Worm (Caenorhabditis elegans) whole organism, L2 larva: ENCODE measurements around the gene Y54E2A.10.

Experiments
- C34F6.9 ChIP-seq: fragments of 150-350 bp; optimal IDR thresholded peaks from 2 replicates; lab custom pipeline; 2014; ENCODE audit warnings: missing biosample characterization, missing genetic modification characterization
- F13H6.1 ChIP-seq: sonication (generic microtip); optimal IDR thresholded peaks from 2 replicates; lab custom pipeline; 2016; ENCODE audit warnings: missing genetic modification characterization, missing compliant biosample characterization
- ama-1 ChIP-seq: fragments of 150-350 bp; optimal IDR thresholded peaks from 2 replicates; lab custom pipeline; 2018; ENCODE audit warnings: inconsistent platforms
- ceh-82 ChIP-seq: fragments of 150-350 bp; optimal IDR thresholded peaks from 2 replicates; lab custom pipeline; 2014; ENCODE audit warnings: missing biosample characterization, missing genetic modification characterization
- fos-1 ChIP-seq: fragments of 150-350 bp; optimal IDR thresholded peaks from 2 replicates; lab custom pipeline; 2014; ENCODE audit warnings: missing biosample characterization, missing genetic modification characterization
- lin-11 ChIP-seq: fragments of 150-350 bp; sonication (generic microtip); optimal IDR thresholded peaks from 2 replicates; lab custom pipeline; 2014; ENCODE audit warnings: missing biosample characterization, missing genetic modification characterization, inconsistent platforms, mixed read lengths
- lsy-2 ChIP-seq, 2 experiments: fragments of 150-350 bp in 1 of 2; sonication (generic microtip) in 1 of 2; optimal IDR thresholded peaks; 2 replicates each; lab custom pipeline; 2014 to 2017; ENCODE audit warnings: missing biosample characterization in 2 of 2, missing genetic modification characterization in 2 of 2
- mdl-1 ChIP-seq, 2 experiments: fragments of 150-350 bp in 1 of 2; sonication (generic microtip) in 1 of 2; optimal IDR thresholded peaks; 2 replicates each; lab custom pipeline; 2017; ENCODE audit warnings: missing biosample characterization in 2 of 2, missing genetic modification characterization in 2 of 2
- nhr-129 ChIP-seq: fragments of 150-350 bp; optimal IDR thresholded peaks from 2 replicates; lab custom pipeline; 2014; ENCODE audit warnings: missing biosample characterization, missing genetic modification characterization
- nhr-21 ChIP-seq: fragments of 150-350 bp; optimal IDR thresholded peaks from 2 replicates; lab custom pipeline; 2014; ENCODE audit warnings: missing biosample characterization, missing genetic modification characterization
- nhr-23 ChIP-seq: fragments of 150-350 bp; optimal IDR thresholded peaks from 2 replicates; lab custom pipeline; 2014; ENCODE audit warnings: missing biosample characterization, missing genetic modification reagents, missing genetic modification characterization
- nhr-237 ChIP-seq: fragments of 150-350 bp; optimal IDR thresholded peaks from 2 replicates; lab custom pipeline; 2014; ENCODE audit warnings: missing biosample characterization, missing genetic modification characterization
- nhr-25 ChIP-seq: fragments of 150-350 bp; sonication (generic microtip); optimal IDR thresholded peaks from 3 replicates; lab custom pipeline; 2014; ENCODE audit warnings: missing biosample characterization, missing genetic modification characterization
- nhr-6 ChIP-seq: fragments of 150-350 bp; optimal IDR thresholded peaks from 2 replicates; lab custom pipeline; 2014; ENCODE audit warnings: missing biosample characterization, missing genetic modification characterization
- sma-3 ChIP-seq: sonication (generic microtip); optimal IDR thresholded peaks from 2 replicates; lab custom pipeline; 2016; ENCODE audit warnings: missing genetic modification reagents, missing genetic modification characterization, missing compliant biosample characterization
- sma-9 ChIP-seq, 2 experiments: fragments of 150-350 bp in 1 of 2; sonication (generic microtip) in 1 of 2; optimal IDR thresholded peaks; 2 replicates each; lab custom pipeline; 2014 to 2016; ENCODE audit warnings: missing genetic modification characterization in 2 of 2, mild to moderate bottlenecking in 1 of 2, missing biosample characterization in 1 of 2, missing compliant biosample characterization in 1 of 2, missing genetic modification reagents in 1 of 2, moderate library complexity in 1 of 2
- snpc-4 ChIP-seq: fragments of 150-350 bp; optimal IDR thresholded peaks from 2 replicates; lab custom pipeline; 2014; ENCODE audit warnings: missing biosample characterization, missing genetic modification characterization
- unc-39 ChIP-seq: fragments of 150-350 bp; optimal IDR thresholded peaks from 2 replicates; lab custom pipeline; 2014; ENCODE audit warnings: missing biosample characterization, missing genetic modification characterization
- unc-62 ChIP-seq: fragments of 150-350 bp; optimal IDR thresholded peaks from 2 replicates; lab custom pipeline; 2014; ENCODE audit warnings: missing biosample characterization, missing genetic modification reagents, missing genetic modification characterization

Y54E2A.10 gene

ce11 chrII:14825413-14825812, 34.6 kb downstream of the Y54E2A.10 start:
- TF ChIP-seq sma-9 (GFP tag; optimal IDR thresholded peaks at IDR 0.05; lab: Kevin White, UChicago) (peak; percentile 36), sma-9 (tag; optimal IDR thresholded peaks at IDR 0.05; lab: Kevin White, UChicago) (no peak), nhr-6 (tag; lab: Kevin White, UChicago) (no peak), unc-62 (GFP tag; lab: Kevin White, UChicago) (no peak), nhr-21 (tag; lab: Kevin White, UChicago) (peak; percentile 68), fos-1 (tag; lab: Kevin White, UChicago) (peak; percentile 1), sma-3 (GFP tag; lab: Kevin White, UChicago) (no peak)
- TF ChIP-seq, all 48 proteins: peak for 3

- no peak for TF ChIP-seq ceh-82
- no peak for TF ChIP-seq nhr-129 (tag; lab: Kevin White, UChicago)
- no peak for TF ChIP-seq sma-9 (GFP tag; optimal IDR thresholded peaks at IDR 0.05; lab: Kevin White, UChicago)
- TF ChIP-seq sma-9 (tag; optimal IDR thresholded peaks at IDR 0.05; lab: Kevin White, UChicago), result no peak
- no peak for TF ChIP-seq mdl-1 (tag; optimal IDR thresholded peaks at IDR 0.05; lab: Kevin White, UChicago)
- no peak for TF ChIP-seq ama-1 (lab: Kevin White, UChicago)
- TF ChIP-seq, all 48 proteins: peak for 0
Observed at ce11 chrII:14832055-14832454, 41.2 kb downstream of the Y54E2A.10 start.

ce11 chrII:14838596-14839215, 47.9 kb downstream of the Y54E2A.10 start:
- TF ChIP-seq C34F6.9, result no peak
- TF ChIP-seq fos-1 (tag; lab: Kevin White, UChicago), result peak; percentile 39
- TF ChIP-seq sma-9 (GFP tag; optimal IDR thresholded peaks at IDR 0.05; lab: Kevin White, UChicago), result peak; percentile 80
- TF ChIP-seq sma-9 (tag; optimal IDR thresholded peaks at IDR 0.05; lab: Kevin White, UChicago), result no peak
- TF ChIP-seq snpc-4 (tag; lab: Kevin White, UChicago), result peak; percentile 51
- TF ChIP-seq sma-3 (GFP tag; lab: Kevin White, UChicago), result peak; percentile 16
- no peak for TF ChIP-seq ama-1 (lab: Kevin White, UChicago)
- TF ChIP-seq nhr-21 (tag; lab: Kevin White, UChicago), result peak; percentile 72
- TF ChIP-seq unc-39 (tag; lab: Kevin White, UChicago), result no peak
- no peak for TF ChIP-seq nhr-23 (tag; lab: Kevin White, UChicago)
- no peak for TF ChIP-seq F13H6.1
- TF ChIP-seq nhr-25 (tag; lab: Kevin White, UChicago), result peak; percentile 33
- no peak for TF ChIP-seq lin-11 (tag; lab: Kevin White, UChicago)
- TF ChIP-seq, all 48 proteins: peak for 6

- no peak for TF ChIP-seq nhr-237 (tag; lab: Kevin White, UChicago)
- peak; percentile 16 for TF ChIP-seq sma-9 (GFP tag; optimal IDR thresholded peaks at IDR 0.05; lab: Kevin White, UChicago)
- TF ChIP-seq sma-9 (tag; optimal IDR thresholded peaks at IDR 0.05; lab: Kevin White, UChicago), result no peak
- TF ChIP-seq lsy-2 (tag; optimal IDR thresholded peaks at IDR 0.05; lab: Kevin White, UChicago), result peak in 1 of 2 experiments; percentile 81
- peak; percentile 39 for TF ChIP-seq nhr-129 (tag; lab: Kevin White, UChicago)
Observed at ce11 chrII:14841253-14841652, 50.4 kb downstream of the Y54E2A.10 start.
